Worm (Caenorhabditis elegans): ENCODE measurements around the gene W03C9.5.

DNA sequence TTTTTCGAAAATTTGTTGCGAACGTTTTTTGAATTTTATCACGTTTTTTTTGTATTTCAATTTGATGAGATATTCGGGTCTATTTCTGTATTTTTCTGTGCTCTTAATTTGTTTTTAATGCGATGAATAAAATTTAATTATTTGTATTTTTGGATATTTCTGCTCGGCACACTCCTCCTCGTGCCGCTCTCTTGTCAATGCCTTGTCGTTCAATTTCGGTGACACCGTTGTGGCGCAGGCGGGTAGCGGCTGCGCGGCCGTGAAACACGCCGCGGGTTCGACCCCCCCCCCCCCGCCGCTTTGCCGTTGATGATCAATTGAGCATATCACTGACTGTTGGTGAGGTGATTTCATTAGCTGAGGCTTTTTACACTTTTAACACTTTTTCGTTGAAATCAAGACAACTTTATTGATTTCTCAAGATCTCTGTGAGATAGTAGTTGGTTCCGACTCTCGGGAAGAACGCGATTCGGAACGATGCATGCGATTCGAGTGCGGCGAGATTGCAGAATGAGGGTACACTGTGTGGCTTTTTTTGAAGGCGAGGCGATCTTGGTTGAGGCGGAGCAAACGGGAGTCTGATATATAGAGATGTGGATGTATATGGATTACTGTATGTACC is 6.6 kb downstream of the W03C9.5 start:
- peak; percentile 45 for TF ChIP-seq R02D3.7 (tag; optimal IDR thresholded peaks at IDR 0.05)
- no peak for TF ChIP-seq ama-1 (optimal IDR thresholded peaks at IDR 0.05)

All from whole organism, L4 larva.